Worm (Caenorhabditis elegans): Measurements from ENCODE around the gene ttyh-1.

ce11 chrX:11367087-11367486, 1.4 kb upstream of the ttyh-1 start:
- TF ChIP-seq F16B12.6 (tag; optimal IDR thresholded peaks at IDR 0.05) (no peak), isw-1 (GFP tag; IDR thresholded peaks at IDR 0.05) (no peak), sptf-1 (tag; optimal IDR thresholded peaks at IDR 0.05) (no peak), ceh-82 (tag; optimal IDR thresholded peaks at IDR 0.05) (no peak), nhr-237 (tag; optimal IDR thresholded peaks at IDR 0.05) (no peak)

Data from whole organism, L1 larva.